Worm (Caenorhabditis elegans): ENCODE results near the gene B0280.2.

- TF ChIP-seq F57C9.4 (tag; optimal IDR thresholded peaks at IDR 0.05) (no peak), unc-62 (GFP tag; optimal IDR thresholded peaks at IDR 0.05) (no peak), Y53F4B.3 (GFP tag; IDR thresholded peaks at IDR 0.05) (no peak), nfyb-1 (GFP tag; IDR thresholded peaks at IDR 0.05) (no peak), ama-1 (optimal IDR thresholded peaks at IDR 0.05) (no peak), ama-1 (GFP tag; optimal IDR thresholded peaks at IDR 0.05) (no peak)
Measured at ce11 chrIII:7076386-7076785, 48.1 kb upstream of the B0280.2 start, which contains the start of gene ZK418.13.

Data from whole organism, young adult.